Worm (Caenorhabditis elegans) whole organism, L2 larva: ENCODE results near the gene frpr-3.

Experiments used
- R02D3.7 ChIP-seq: fragments of 150-350 bp; optimal IDR thresholded peaks from 2 replicates; lab custom pipeline; 2014; ENCODE audit warnings: missing biosample characterization, missing genetic modification characterization
- ZK546.5 ChIP-seq: sonication (generic microtip); optimal IDR thresholded peaks from 2 replicates; lab custom pipeline; 2017; ENCODE audit warnings: missing biosample characterization, missing genetic modification characterization
- alr-1 ChIP-seq: fragments of 150-350 bp; optimal IDR thresholded peaks from 2 replicates; lab custom pipeline; 2014; ENCODE audit warnings: missing biosample characterization, missing genetic modification characterization
- egl-27 ChIP-seq: sonication (generic microtip); optimal IDR thresholded peaks from 3 replicates; lab custom pipeline; 2017; ENCODE audit warnings: missing biosample characterization, missing genetic modification reagents, missing genetic modification characterization
- nhr-129 ChIP-seq: fragments of 150-350 bp; optimal IDR thresholded peaks from 2 replicates; lab custom pipeline; 2014; ENCODE audit warnings: missing biosample characterization, missing genetic modification characterization
- unc-62 ChIP-seq: fragments of 150-350 bp; optimal IDR thresholded peaks from 2 replicates; lab custom pipeline; 2014; ENCODE audit warnings: missing biosample characterization, missing genetic modification reagents, missing genetic modification characterization
- ztf-4 ChIP-seq: fragments of 150-350 bp; optimal IDR thresholded peaks from 2 replicates; lab custom pipeline; 2014; ENCODE audit warnings: missing biosample characterization, missing genetic modification characterization

DNA sequence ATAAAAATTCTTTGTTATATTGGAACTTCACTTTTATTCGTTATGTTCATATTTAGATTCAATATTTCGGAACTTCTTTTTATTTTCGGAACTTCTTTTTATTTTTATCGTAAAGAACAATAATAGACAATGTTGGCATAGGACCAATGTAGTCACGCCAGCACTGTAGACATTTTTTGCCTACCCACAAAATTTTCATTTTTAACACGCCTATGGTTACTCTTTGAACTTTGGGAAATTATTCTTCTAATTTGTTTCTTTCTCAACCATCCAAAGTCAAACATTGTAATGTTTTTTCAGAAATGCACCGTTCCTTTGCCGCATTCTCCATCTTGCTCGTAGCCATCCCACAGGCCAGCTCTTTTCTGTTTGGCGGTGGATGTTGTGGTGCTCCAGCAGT is 14.1 kb downstream of the frpr-3 start, which contains the start of gene C26F1.1:
- TF ChIP-seq nhr-129 (tag; lab: Kevin White, UChicago): no peak
- no peak for TF ChIP-seq egl-27 (tag; lab: Kevin White, UChicago)
- no peak for TF ChIP-seq unc-62 (GFP tag; lab: Kevin White, UChicago)
- no peak for TF ChIP-seq R02D3.7 (tag; lab: Kevin White, UChicago)
- TF ChIP-seq ZK546.5 (tag; lab: Kevin White, UChicago): no peak
- no peak for TF ChIP-seq ztf-4
- TF ChIP-seq alr-1 (tag; lab: Kevin White, UChicago): no peak
